Worm (Caenorhabditis elegans): ENCODE measurements around the gene set-23.
A peak's percentile ranks its signal among the peaks of the same experiment; 100 is the strongest.

Gene set-23

DNA sequence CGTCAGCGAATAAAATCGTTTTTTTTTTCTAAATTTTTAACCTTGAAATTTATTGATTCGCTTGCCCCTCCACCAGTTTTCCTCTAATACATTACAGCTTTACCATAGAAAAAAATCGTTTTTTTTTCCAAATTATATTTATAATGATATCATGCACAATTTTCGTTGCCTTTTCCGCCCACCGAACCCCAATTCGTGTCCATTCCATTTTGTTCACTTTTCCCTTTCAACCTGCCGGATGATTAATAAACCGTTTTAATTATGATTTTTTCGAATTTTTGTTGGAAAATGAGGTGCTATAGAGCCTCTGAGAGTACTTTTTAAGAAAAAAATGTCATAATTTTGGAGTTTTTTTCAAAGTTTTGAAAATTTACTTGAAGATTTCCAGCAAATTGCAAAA lies at the start of gene set-23:
Gene set-23 (plus strand): TSS at position 301 of the 400 bp plus-strand sequence.
- TF ChIP-seq snpc-4 (tag; optimal IDR thresholded peaks at IDR 0.05) = no peak
- TF ChIP-seq dmd-4 (tag; optimal IDR thresholded peaks at IDR 0.05) = no peak

- TF ChIP-seq ceh-82 (tag; optimal IDR thresholded peaks at IDR 0.05) (no peak), fos-1 (tag; optimal IDR thresholded peaks at IDR 0.05) (peak; percentile 66), dmd-4 (tag; optimal IDR thresholded peaks at IDR 0.05) (no peak), nhr-25 (tag; optimal IDR thresholded peaks at IDR 0.05) (no peak)
Measured at ce11 chrIV:1553195-1553918, 48.1 kb upstream of the set-23 start, which contains the start of gene C34H4.2. Gene C34H4.2, plus strand, starts transcription at chrIV:1553752.

- TF ChIP-seq fos-1 (tag; optimal IDR thresholded peaks at IDR 0.05) (peak; percentile 57), ama-1 (optimal IDR thresholded peaks at IDR 0.05) (no peak)
Measured at ce11 chrIV:1555021-1555720, 46.3 kb upstream of the set-23 start, which contains the start of gene C34H4.1. Gene C34H4.1, plus strand, starts transcription at chrIV:1555579.

DNA sequence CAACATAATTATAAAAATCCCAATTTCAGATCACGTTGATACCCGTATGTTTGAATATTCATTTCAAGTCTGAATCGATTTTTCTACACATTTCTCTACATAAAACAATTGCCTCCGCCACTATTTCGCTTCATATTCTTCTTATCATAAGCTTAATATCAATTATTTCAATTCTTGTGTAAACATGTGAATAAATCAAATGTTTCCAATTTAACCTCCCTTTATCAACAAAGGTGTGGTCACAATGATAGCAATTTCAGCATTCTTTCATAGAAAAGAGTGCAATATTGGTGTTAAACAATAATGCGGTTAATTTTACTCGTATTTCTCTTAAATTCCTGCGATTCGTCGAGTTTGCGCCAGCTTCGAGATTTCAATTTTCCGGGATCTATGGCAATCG lies 41.5 kb upstream of the set-23 start, which contains the start of gene Y41D4B.17:
Gene Y41D4B.17 (plus strand): TSS at position 174 of the 400 bp plus-strand sequence.
- TF ChIP-seq peb-1 (tag; optimal IDR thresholded peaks at IDR 0.05) (no peak), egl-27 (tag; optimal IDR thresholded peaks at IDR 0.05) (no peak), nhr-129 (tag; optimal IDR thresholded peaks at IDR 0.05) (no peak), sma-9 (GFP tag; optimal IDR thresholded peaks at IDR 0.05) (peak; percentile 6), sma-9 (tag; optimal IDR thresholded peaks at IDR 0.05) (no peak), fos-1 (tag; optimal IDR thresholded peaks at IDR 0.05) (peak; percentile 82)

DNA sequence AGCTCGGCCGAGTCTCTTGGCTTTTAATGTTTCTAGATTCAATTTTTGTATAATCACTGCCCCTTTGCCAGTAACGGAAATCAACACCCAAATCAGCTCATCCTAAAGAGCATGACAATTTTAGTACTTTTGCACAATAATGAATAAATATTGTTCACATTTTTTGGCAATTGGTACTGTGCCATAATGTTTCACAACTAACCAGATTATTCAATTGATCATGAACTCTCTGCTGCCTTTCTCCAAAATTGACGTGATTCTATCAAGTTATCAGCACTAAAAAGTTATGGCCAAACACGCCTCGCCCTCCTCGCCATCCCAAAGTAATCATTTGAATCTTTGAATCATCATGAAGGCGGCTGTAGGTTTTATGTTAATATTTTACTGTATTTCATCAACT lies 39.6 kb upstream of the set-23 start, which contains the start of gene hpo-6:
Gene hpo-6 (plus strand): TSS at position 301 of the 400 bp plus-strand sequence.
- TF ChIP-seq fos-1 (tag; optimal IDR thresholded peaks at IDR 0.05) = peak; percentile 20
- no peak for TF ChIP-seq ztf-11 (tag; optimal IDR thresholded peaks at IDR 0.05)

DNA sequence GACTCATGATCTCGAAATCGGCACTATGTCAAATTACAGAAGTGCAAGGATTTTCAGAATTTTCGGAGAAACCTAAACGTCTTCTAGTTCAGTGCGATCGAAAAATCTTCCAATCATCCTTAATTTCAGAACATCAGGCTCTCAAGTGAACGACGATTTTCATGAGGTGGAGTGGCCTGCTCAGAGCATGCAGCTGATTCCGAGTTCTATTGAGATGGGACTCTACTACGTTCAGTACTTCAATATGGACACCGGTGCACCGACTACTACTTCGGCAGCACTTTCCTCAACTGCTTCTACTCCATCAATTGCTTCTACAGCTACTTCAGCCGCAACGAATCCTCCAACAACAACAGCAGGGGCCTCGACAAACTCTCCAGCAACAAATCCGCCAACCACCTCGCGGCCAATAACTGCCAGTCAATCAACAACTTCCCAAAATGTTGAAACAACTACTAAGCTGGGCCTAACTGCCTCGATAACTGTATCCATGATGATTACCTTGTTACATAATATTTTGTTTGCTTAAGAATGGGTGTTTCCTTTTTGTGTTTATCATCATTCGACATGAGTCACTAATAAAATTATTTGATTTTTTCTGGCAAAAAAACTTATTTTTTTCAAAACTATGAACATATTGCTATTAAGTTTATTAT lies 37.9 kb upstream of the set-23 start, which contains the start of gene Y41D4B.15:
Gene Y41D4B.15 (plus strand): TSS at position 606 of the 656 bp plus-strand sequence.
- no peak for TF ChIP-seq nhr-11 (tag; optimal IDR thresholded peaks at IDR 0.05)

- no peak for TF ChIP-seq Y55F3AM.14 (GFP tag; optimal IDR thresholded peaks at IDR 0.05)
- TF ChIP-seq ceh-82 (tag; optimal IDR thresholded peaks at IDR 0.05) = no peak
- TF ChIP-seq gmeb-1 (tag; optimal IDR thresholded peaks at IDR 0.05) = no peak
- TF ChIP-seq sma-9 (GFP tag; optimal IDR thresholded peaks at IDR 0.05) = no peak
- TF ChIP-seq sma-9 (tag; optimal IDR thresholded peaks at IDR 0.05) = no peak
- no peak for TF ChIP-seq lin-11 (tag; optimal IDR thresholded peaks at IDR 0.05)
- TF ChIP-seq nhr-6 (tag; optimal IDR thresholded peaks at IDR 0.05) = no peak
- TF ChIP-seq ztf-4 (tag; optimal IDR thresholded peaks at IDR 0.05) = no peak
- no peak for TF ChIP-seq unc-39 (tag; optimal IDR thresholded peaks at IDR 0.05)
Measured at ce11 chrIV:1565725-1566124, 35.7 kb upstream of the set-23 start.

DNA sequence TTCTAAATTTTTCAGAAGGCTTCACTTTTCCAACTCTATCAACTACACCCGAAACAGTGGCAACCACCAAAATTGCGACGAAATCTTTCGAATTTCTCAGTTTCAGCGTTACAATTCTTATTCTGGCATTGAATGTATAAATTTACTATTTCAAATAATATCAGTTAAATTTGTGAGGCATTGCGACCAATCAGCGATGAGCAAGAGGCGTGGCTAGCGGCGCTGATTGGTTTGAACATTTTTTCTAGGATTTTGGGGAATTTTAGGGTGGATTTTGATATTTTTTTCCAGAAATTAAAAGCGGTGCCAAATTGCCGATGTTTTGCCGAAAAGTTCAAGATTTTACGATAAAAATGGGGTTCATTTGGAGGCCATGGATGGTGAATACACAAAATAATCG lies 33.9 kb upstream of the set-23 start:
- TF ChIP-seq sem-4 (tag; optimal IDR thresholded peaks at IDR 0.05) (no peak), skn-1 (tag; optimal IDR thresholded peaks at IDR 0.05) (no peak), fos-1 (tag; optimal IDR thresholded peaks at IDR 0.05) (no peak)

DNA sequence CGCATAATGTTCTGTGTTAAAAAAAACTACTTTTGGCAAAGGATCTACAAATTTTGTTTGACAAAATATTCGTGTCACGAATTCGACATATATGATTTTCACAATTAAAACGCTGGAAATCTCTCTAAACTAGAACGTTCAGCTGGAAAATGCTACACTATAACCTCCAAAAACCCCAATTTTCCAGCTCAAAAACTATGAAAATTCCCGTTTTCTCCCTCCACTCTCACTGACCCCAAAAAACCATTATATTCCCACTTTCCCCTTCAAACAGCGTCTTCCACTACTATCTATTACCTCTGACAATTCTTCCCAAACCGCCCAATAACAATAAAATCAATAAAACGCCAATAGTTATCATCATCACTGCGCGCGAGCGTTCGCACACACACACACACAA lies 24.7 kb upstream of the set-23 start, which contains the start of gene Y41D4B.14:
Gene Y41D4B.14 (plus strand): TSS at position 301 of the 400 bp plus-strand sequence.
- TF ChIP-seq mdl-1 (tag; optimal IDR thresholded peaks at IDR 0.05) = no peak
- TF ChIP-seq C34F6.9 (tag; optimal IDR thresholded peaks at IDR 0.05) = no peak
- TF ChIP-seq unc-39 (tag; optimal IDR thresholded peaks at IDR 0.05) = no peak
- no peak for TF ChIP-seq sem-4 (tag; optimal IDR thresholded peaks at IDR 0.05)
- TF ChIP-seq ceh-16 (tag; optimal IDR thresholded peaks at IDR 0.05) = no peak
- no peak for TF ChIP-seq lin-39 (tag; optimal IDR thresholded peaks at IDR 0.05)
- no peak for TF ChIP-seq elt-3 (tag; optimal IDR thresholded peaks at IDR 0.05)
- no peak for TF ChIP-seq ztf-1 (GFP tag; conservative IDR thresholded peaks at IDR 0.05)
- no peak for TF ChIP-seq blmp-1 (tag; optimal IDR thresholded peaks at IDR 0.05; ENCODE audit: insufficient read depth)
- TF ChIP-seq Y55F3AM.14 (GFP tag; optimal IDR thresholded peaks at IDR 0.05) = no peak
- TF ChIP-seq nhr-12 (tag; optimal IDR thresholded peaks at IDR 0.05) = no peak
- no peak for TF ChIP-seq lin-11 (tag; optimal IDR thresholded peaks at IDR 0.05)
- no peak for TF ChIP-seq aly-2 (tag; optimal IDR thresholded peaks at IDR 0.05)
- no peak for TF ChIP-seq dmd-4 (tag; optimal IDR thresholded peaks at IDR 0.05)
- no peak for TF ChIP-seq nhr-6 (tag; optimal IDR thresholded peaks at IDR 0.05)

All from whole organism, L2 larva.